Fruit fly (Drosophila melanogaster) whole organism, embryonic: ENCODE results near the gene CG9970.

Experiments used
- Awh ChIP-seq: fragments of 200-800 bp; sonication (Bioruptor generic); IDR thresholded peaks from 2 replicates; pipeline ENCODE4, ENCODE4 v1.3.6; 2022; ENCODE audit warnings: missing biosample characterization, missing genetic modification characterization
- B-H1 ChIP-seq: fragments of 200-800 bp; sonication (Bioruptor generic); IDR thresholded peaks from 3 replicates; pipeline ENCODE4 v1.3.6; 2022; ENCODE audit warnings: missing biosample characterization, missing genetic modification characterization
- CG10274 ChIP-seq: fragments of 200-800 bp; sonication (Bioruptor generic); optimal IDR thresholded peaks from 3 replicates; lab custom pipeline; 2017; ENCODE audit warnings: missing biosample characterization, mild to moderate bottlenecking, missing genetic modification characterization
- CG12071 ChIP-seq: fragments of 200-800 bp; sonication (Bioruptor generic); optimal IDR thresholded peaks from 3 replicates; lab custom pipeline; 2018; ENCODE audit warnings: missing biosample characterization, mild to moderate bottlenecking, missing genetic modification characterization
- CG14050 ChIP-seq: fragments of 200-800 bp; sonication (Bioruptor generic); IDR thresholded peaks from 3 replicates; pipeline ENCODE4 v1.3.6; 2022; ENCODE audit warnings: missing biosample characterization, missing genetic modification characterization
- CG15696 ChIP-seq: fragments of 200-800 bp; sonication (Bioruptor generic); optimal IDR thresholded peaks from 2 replicates; lab custom pipeline; 2019; ENCODE audit warnings: missing biosample characterization, mild to moderate bottlenecking, missing genetic modification characterization, moderate library complexity
- CG17385 ChIP-seq: fragments of 200-800 bp; sonication (Bioruptor generic); optimal IDR thresholded peaks from 3 replicates; lab custom pipeline; 2018; ENCODE audit warnings: missing biosample characterization, mild to moderate bottlenecking, missing genetic modification characterization
- CG1792 ChIP-seq: fragments of 200-800 bp; sonication (Bioruptor generic); optimal IDR thresholded peaks from 2 replicates; lab custom pipeline; 2016; ENCODE audit warnings: missing biosample characterization, missing genetic modification characterization
- CG3163 ChIP-seq: fragments of 200-800 bp; sonication (Bioruptor generic); optimal IDR thresholded peaks from 3 replicates; lab custom pipeline; 2016; ENCODE audit warnings: missing biosample characterization, missing genetic modification characterization
- CG3995 ChIP-seq: fragments of 200-800 bp; sonication (Bioruptor generic); optimal IDR thresholded peaks from 3 replicates; lab custom pipeline; 2016; ENCODE audit warnings: missing biosample characterization, missing genetic modification characterization
- CG4328 ChIP-seq: fragments of 200-800 bp; sonication (Bioruptor generic); optimal IDR thresholded peaks from 3 replicates; lab custom pipeline; 2017; ENCODE audit warnings: missing biosample characterization, missing genetic modification reagents, missing genetic modification characterization
- CG4404 ChIP-seq: fragments of 200-800 bp; sonication (Bioruptor generic); IDR thresholded peaks from 2 replicates; pipeline ENCODE4 v1.3.6; 2022; ENCODE audit warnings: missing biosample characterization, missing genetic modification characterization
- CG4820 ChIP-seq: fragments of 200-800 bp; sonication (Bioruptor generic); optimal IDR thresholded peaks from 3 replicates; lab custom pipeline; 2016; ENCODE audit warnings: missing biosample characterization, missing genetic modification characterization
- CG6683 ChIP-seq: fragments of 200-800 bp; sonication (Bioruptor generic); optimal IDR thresholded peaks from 2 replicates; lab custom pipeline; 2017; ENCODE audit warnings: missing biosample characterization, mild to moderate bottlenecking, missing genetic modification characterization, missing genetic modification reagents
- CG7372 ChIP-seq: fragments of 200-800 bp; sonication (Bioruptor generic); IDR thresholded peaks from 2 replicates; pipeline ENCODE4 v1.3.6; 2022; ENCODE audit warnings: missing biosample characterization, missing genetic modification characterization
- CG8089 ChIP-seq: fragments of 200-800 bp; sonication (Bioruptor generic); optimal IDR thresholded peaks from 3 replicates; lab custom pipeline; 2016; ENCODE audit warnings: missing biosample characterization, missing genetic modification characterization
- CG8478 ChIP-seq: fragments of >200 bp; optimal IDR thresholded peaks from 2 replicates; lab custom pipeline; 2018
- CG8765 ChIP-seq: fragments of 200-800 bp; sonication (Bioruptor generic); IDR thresholded peaks from 2 replicates; pipeline ENCODE4 v1.3.6; 2022; ENCODE audit warnings: missing biosample characterization, missing genetic modification characterization
- CG9727 ChIP-seq: fragments of 200-800 bp; sonication (Bioruptor generic); optimal IDR thresholded peaks from 3 replicates; lab custom pipeline; 2017; ENCODE audit warnings: missing biosample characterization, mild to moderate bottlenecking, missing genetic modification characterization
- CG9932 ChIP-seq: fragments of 200-800 bp; sonication (Bioruptor generic); IDR thresholded peaks from 2 replicates; pipeline ENCODE4 v1.3.6; 2022; ENCODE audit warnings: missing biosample characterization, missing genetic modification characterization
- D19B ChIP-seq: fragments of 200-800 bp; sonication (Bioruptor generic); optimal IDR thresholded peaks from 2 replicates; lab custom pipeline; 2017; ENCODE audit warnings: missing biosample characterization, mild to moderate bottlenecking, missing genetic modification characterization
- Ets65A ChIP-seq: fragments of 200-800 bp; sonication (Bioruptor generic); peaks from one replicate; lab custom pipeline; 2016; ENCODE audit warnings: missing biosample characterization, missing genetic modification characterization
- HLH54F ChIP-seq: fragments of 200-800 bp; sonication (Bioruptor generic); optimal IDR thresholded peaks from 3 replicates; lab custom pipeline; 2016; ENCODE audit warnings: missing biosample characterization, missing genetic modification characterization
- HmgZ ChIP-seq: fragments of 200-800 bp; sonication (Bioruptor generic); optimal IDR thresholded peaks from 2 replicates; lab custom pipeline; 2018; ENCODE audit warnings: missing biosample characterization, mild to moderate bottlenecking, missing genetic modification characterization
- Hr3 ChIP-seq: fragments of 200-800 bp; sonication (Bioruptor generic); optimal IDR thresholded peaks from 3 replicates; lab custom pipeline; 2016; ENCODE audit warnings: missing biosample characterization, missing genetic modification characterization
- Hr51 ChIP-seq, 2 experiments: fragments of 200-800 bp; sonication (Bioruptor generic); optimal IDR thresholded peaks; 2 replicates in 1 of 2; 3 replicates in 1 of 2; lab custom pipeline; 2016 to 2018; ENCODE audit warnings: missing biosample characterization in 2 of 2, missing genetic modification characterization in 2 of 2, mild to moderate bottlenecking in 1 of 2, moderate library complexity in 1 of 2
- Lhr ChIP-seq: fragments of 200-800 bp; sonication (Bioruptor generic); optimal IDR thresholded peaks from 3 replicates; lab custom pipeline; 2017; ENCODE audit warnings: mild to moderate bottlenecking, missing biosample characterization, missing genetic modification reagents, missing genetic modification characterization
- Mrtf ChIP-seq: fragments of 200-800 bp; sonication (Bioruptor generic); IDR thresholded peaks from 3 replicates; pipeline ENCODE4 v1.3.6; 2022; ENCODE audit warnings: missing biosample characterization, missing genetic modification characterization
- NFAT ChIP-seq: fragments of 200-800 bp; sonication (Bioruptor generic); IDR thresholded peaks from 2 replicates; pipeline ENCODE4 v1.3.6; 2022; ENCODE audit warnings: missing biosample characterization, missing genetic modification characterization
- Neu2 ChIP-seq: fragments of 200-800 bp; sonication (Bioruptor generic); optimal IDR thresholded peaks from 3 replicates; lab custom pipeline; 2016; ENCODE audit warnings: missing biosample characterization, missing genetic modification characterization, borderline replicate concordance
- Ravus ChIP-seq: fragments of 200-800 bp; sonication (Bioruptor generic); IDR thresholded peaks from 2 replicates; pipeline ENCODE4 v1.3.6; 2022; ENCODE audit warnings: missing biosample characterization, missing genetic modification characterization
- Side ChIP-seq: fragments of 200-800 bp; sonication (Bioruptor generic); optimal IDR thresholded peaks from 2 replicates; lab custom pipeline; 2016; ENCODE audit warnings: missing biosample characterization, missing genetic modification characterization
- amos ChIP-seq: fragments of 200-800 bp; sonication (Bioruptor generic); IDR thresholded peaks from 2 replicates; pipeline ENCODE4 v1.3.6; 2022; ENCODE audit warnings: missing biosample characterization, missing genetic modification characterization; ENCODE audit not compliant: partially characterized antibody
- caup ChIP-seq: fragments of 200-800 bp; sonication (Bioruptor generic); optimal IDR thresholded peaks from 3 replicates; lab custom pipeline; 2017; ENCODE audit warnings: missing biosample characterization, mild to moderate bottlenecking, missing genetic modification characterization, moderate library complexity; ENCODE audit not compliant: severe bottlenecking
- cg ChIP-seq: fragments of 200-800 bp; sonication (Bioruptor generic); optimal IDR thresholded peaks from 3 replicates; lab custom pipeline; 2019; ENCODE audit warnings: missing biosample characterization, mild to moderate bottlenecking, missing genetic modification characterization, moderate library complexity
- disco-r ChIP-seq: fragments of 200-800 bp; sonication (Bioruptor generic); optimal IDR thresholded peaks from 2 replicates; lab custom pipeline; 2016; ENCODE audit warnings: missing biosample characterization, missing genetic modification characterization
- ham ChIP-seq: fragments of 200-800 bp; sonication (Bioruptor generic); IDR thresholded peaks from 2 replicates; pipeline ENCODE4 v1.3.6; 2022; ENCODE audit warnings: missing biosample characterization, missing genetic modification characterization
- jigr1 ChIP-seq: fragments of 200-800 bp; sonication (Bioruptor generic); IDR thresholded peaks from 3 replicates; pipeline ENCODE4 v1.3.6; 2022; ENCODE audit warnings: missing biosample characterization, missing genetic modification characterization
- maf-S ChIP-seq: fragments of 200-800 bp; sonication (Bioruptor generic); optimal IDR thresholded peaks from 2 replicates; lab custom pipeline; 2016; ENCODE audit warnings: missing biosample characterization, missing genetic modification characterization
- mirr ChIP-seq: fragments of 200-800 bp; sonication (Bioruptor generic); optimal IDR thresholded peaks from 3 replicates; lab custom pipeline; 2018; ENCODE audit warnings: missing biosample characterization, mild to moderate bottlenecking, missing genetic modification characterization
- mld ChIP-seq: fragments of 200-800 bp; sonication (Bioruptor generic); IDR thresholded peaks from 3 replicates; pipeline ENCODE4 v1.3.6; 2022; ENCODE audit warnings: missing biosample characterization, missing genetic modification characterization; ENCODE audit not compliant: partially characterized antibody
- oc ChIP-seq: fragments of 200-800 bp; sonication (Bioruptor generic); optimal IDR thresholded peaks from 2 replicates; lab custom pipeline; 2018; ENCODE audit warnings: missing biosample characterization, mild to moderate bottlenecking, missing genetic modification characterization, moderate library complexity
- prd ChIP-seq, 3 experiments: fragments of >200 bp in 2 of 3; fragments of 200-800 bp in 1 of 3; sonication (Bioruptor generic) in 1 of 3; optimal IDR thresholded peaks in 2 of 3; IDR thresholded peaks in 1 of 3; 2 replicates in 2 of 3; 3 replicates in 1 of 3; pipeline versions ENCODE4 v1.3.6 to Lab custom; 2017 to 2022; ENCODE audit warnings: missing biosample characterization in 1 of 3, missing genetic modification characterization in 1 of 3
- sima ChIP-seq: fragments of 200-800 bp; sonication (Bioruptor generic); optimal IDR thresholded peaks from 2 replicates; lab custom pipeline; 2016; ENCODE audit warnings: missing biosample characterization, missing genetic modification characterization
- slp2 ChIP-seq: fragments of 200-800 bp; sonication (Bioruptor generic); optimal IDR thresholded peaks from 2 replicates; lab custom pipeline; 2016; ENCODE audit warnings: missing biosample characterization, missing genetic modification characterization
- sob ChIP-seq: fragments of 200-800 bp; sonication (Bioruptor generic); IDR thresholded peaks from 2 replicates; pipeline ENCODE4 v1.3.6; 2022; ENCODE audit warnings: missing biosample characterization, missing genetic modification characterization
- sug ChIP-seq: fragments of 200-800 bp; optimal IDR thresholded peaks from 2 replicates; lab custom pipeline; 2019; ENCODE audit warnings: missing biosample characterization, mild to moderate bottlenecking, missing genetic modification characterization, moderate library complexity
- trh ChIP-seq: fragments of 200-800 bp; sonication (Bioruptor generic); optimal IDR thresholded peaks from 2 replicates; lab custom pipeline; 2016; ENCODE audit warnings: missing biosample characterization, missing genetic modification characterization
- unpg ChIP-seq: fragments of 200-800 bp; sonication (Bioruptor generic); optimal IDR thresholded peaks from 3 replicates; lab custom pipeline; 2018; ENCODE audit warnings: missing biosample characterization, mild to moderate bottlenecking, missing genetic modification characterization, moderate library complexity
- z ChIP-seq: fragments of 200-800 bp; sonication (Bioruptor generic); IDR thresholded peaks from 3 replicates; pipeline ENCODE4 v1.3.6; 2022; ENCODE audit warnings: missing biosample characterization, missing genetic modification characterization
- zen ChIP-seq: fragments of 200-800 bp; sonication (Bioruptor generic); optimal IDR thresholded peaks from 3 replicates; lab custom pipeline; 2018; ENCODE audit warnings: missing biosample characterization, mild to moderate bottlenecking, missing genetic modification characterization, moderate library complexity
- zf30C ChIP-seq: fragments of 200-800 bp; sonication (Bioruptor generic); optimal IDR thresholded peaks from 3 replicates; lab custom pipeline; 2018; ENCODE audit warnings: missing biosample characterization, mild to moderate bottlenecking, missing genetic modification characterization

The CG9970 gene

dm6 chr3L:2894750-2895149 lies 21.7 kb downstream of the CG9970 start, which contains the start of gene Shab (continued):
- no peak for TF ChIP-seq CG8089 (GFP tag; lab: Kevin White, UChicago)
- TF ChIP-seq oc (tag; lab: Kevin White, UChicago) = no peak
- TF ChIP-seq trh (GFP tag; lab: Kevin White, UChicago) = no peak
- peak; percentile 34; the same call in 1 of the 2 replicates for TF ChIP-seq amos
- TF ChIP-seq Awh (GFP tag; lab: Robert Waterston, UW) = no peak
- no peak for TF ChIP-seq CG15696 (tag; lab: Kevin White, UChicago)
- TF ChIP-seq CG4404 (GFP tag; lab: Robert Waterston, UW) = no peak
- no peak for TF ChIP-seq CG4328
- no peak for TF ChIP-seq cg (GFP tag; lab: Kevin White, UChicago)
- TF ChIP-seq CG17385 (GFP tag; lab: Kevin White, UChicago) = no peak
- TF ChIP-seq sug (tag; lab: Kevin White, UChicago) = no peak
- TF ChIP-seq CG10274 (GFP tag; lab: Kevin White, UChicago) = no peak
- no peak for TF ChIP-seq slp2 (GFP tag; lab: Kevin White, UChicago)
- TF ChIP-seq CG6683 (GFP tag; lab: Kevin White, UChicago) = no peak
- no peak for TF ChIP-seq unpg (GFP tag; lab: Kevin White, UChicago)
- TF ChIP-seq caup = peak; percentile 17
- no peak for TF ChIP-seq CG8478 (lab: Kevin White, UChicago)
- no peak for TF ChIP-seq Lhr (GFP tag; lab: Kevin White, UChicago)
- TF ChIP-seq HmgZ (tag; lab: Kevin White, UChicago) = no peak
- no peak for TF ChIP-seq maf-S (GFP tag; lab: Kevin White, UChicago)
- TF ChIP-seq Hr51 (GFP tag; optimal IDR thresholded peaks at IDR 0.05; lab: Kevin White, UChicago) = peak; percentile 14 to 29
- no peak for TF ChIP-seq CG1792 (GFP tag; lab: Kevin White, UChicago)
- TF ChIP-seq ham (GFP tag; lab: Robert Waterston, UW) = 0 out of 2 replicates have a peak, but pooled peaks have one; percentile 10
- peak; percentile 58 for TF ChIP-seq CG9932 (GFP tag; lab: Robert Waterston, UW)
- peak; percentile 14 for TF ChIP-seq CG9727 (GFP tag; lab: Kevin White, UChicago)
- no peak; the same call in 1 of the 2 replicates for TF ChIP-seq NFAT
- TF ChIP-seq zf30C (GFP tag; lab: Kevin White, UChicago) = no peak
- no peak for TF ChIP-seq CG7372 (GFP tag; lab: Robert Waterston, UW)
- TF ChIP-seq B-H1 = peak; percentile 27; the same call in 1 of the 3 replicates
- TF ChIP-seq Ets65A = peak; percentile 65
- no peak for TF ChIP-seq CG4820 (GFP tag; lab: Kevin White, UChicago)
- TF ChIP-seq Hr3 (GFP tag; lab: Kevin White, UChicago) = no peak
- TF ChIP-seq Neu2 = no peak
- TF ChIP-seq Ravus (GFP tag; lab: Robert Waterston, UW) = no peak
- no peak for TF ChIP-seq prd (optimal IDR thresholded peaks at IDR 0.05; lab: Kevin White, UChicago)
- peak; percentile 56; the same call in 2 of the 3 replicates for TF ChIP-seq prd (GFP tag; IDR thresholded peaks at IDR 0.05; lab: Robert Waterston, UW)
- no peak for TF ChIP-seq sob (GFP tag; lab: Robert Waterston, UW)
- TF ChIP-seq mirr = no peak
- no peak for TF ChIP-seq D19B (GFP tag; lab: Kevin White, UChicago)
- TF ChIP-seq Mrtf (GFP tag; lab: Robert Waterston, UW) = no peak
- TF ChIP-seq jigr1 (GFP tag; lab: Robert Waterston, UW) = no peak
- TF ChIP-seq CG14050 (GFP tag; lab: Robert Waterston, UW) = no peak
- TF ChIP-seq CG3995 (GFP tag; lab: Kevin White, UChicago) = no peak
- TF ChIP-seq disco-r (GFP tag; lab: Kevin White, UChicago) = no peak
- no peak for TF ChIP-seq CG12071 (GFP tag; lab: Kevin White, UChicago)
- TF ChIP-seq Side = no peak
- no peak for TF ChIP-seq zen (tag; lab: Kevin White, UChicago)
- TF ChIP-seq sima (GFP tag; lab: Kevin White, UChicago) = no peak
- no peak for TF ChIP-seq z (GFP tag; lab: Robert Waterston, UW)
- TF ChIP-seq HLH54F = no peak
- TF ChIP-seq CG3163 = no peak
- no peak for TF ChIP-seq mld (GFP tag; lab: Robert Waterston, UW)
- TF ChIP-seq CG8765 (GFP tag; lab: Robert Waterston, UW) = no peak
